Fruit fly (Drosophila melanogaster) whole organism, prepupa: ENCODE measurements around the gene Ost48.

ENCODE experiments used
- CG10631 ChIP-seq: fragments of 200-800 bp; sonication (Bioruptor generic); optimal IDR thresholded peaks from 2 replicates; lab custom pipeline; 2016; ENCODE audit warnings: missing biosample characterization, missing genetic modification characterization
- CG11762 ChIP-seq: fragments of 200-800 bp; sonication (Bioruptor generic); optimal IDR thresholded peaks from 3 replicates; lab custom pipeline; 2016; ENCODE audit warnings: missing biosample characterization, missing genetic modification characterization; ENCODE audit not compliant: insufficient read depth
- CG31627 ChIP-seq: fragments of 200-800 bp; sonication (Bioruptor generic); optimal IDR thresholded peaks from 3 replicates; lab custom pipeline; 2016; ENCODE audit warnings: missing biosample characterization, missing genetic modification characterization
- CG32006 ChIP-seq: fragments of 200-800 bp; sonication (Bioruptor generic); optimal IDR thresholded peaks from 3 replicates; lab custom pipeline; 2017; ENCODE audit warnings: missing biosample characterization, mild to moderate bottlenecking, missing genetic modification characterization
- CG3919 ChIP-seq: fragments of 200-800 bp; sonication (Bioruptor generic); optimal IDR thresholded peaks from 3 replicates; lab custom pipeline; 2016; ENCODE audit warnings: missing biosample characterization, missing genetic modification characterization
- CG6792 ChIP-seq: fragments of 200-800 bp; sonication (Bioruptor generic); optimal IDR thresholded peaks from 3 replicates; lab custom pipeline; 2016; ENCODE audit warnings: missing biosample characterization, missing genetic modification characterization
- CG6808 ChIP-seq: fragments of 200-800 bp; sonication (Bioruptor generic); optimal IDR thresholded peaks from 3 replicates; lab custom pipeline; 2017; ENCODE audit warnings: missing biosample characterization, missing genetic modification characterization, mild to moderate bottlenecking, moderate library complexity, missing genetic modification reagents
- CG8119 ChIP-seq: fragments of 200-800 bp; sonication (Bioruptor generic); IDR thresholded peaks from 3 replicates; pipeline ENCODE4 v1.3.6; 2022; ENCODE audit warnings: missing biosample characterization, missing genetic modification characterization
- CG8632 ChIP-seq: fragments of 200-800 bp; sonication (Bioruptor generic); optimal IDR thresholded peaks from 3 replicates; lab custom pipeline; 2016; ENCODE audit warnings: missing biosample characterization, missing genetic modification characterization
- CG9139 ChIP-seq: fragments of 200-800 bp; sonication (Bioruptor generic); optimal IDR thresholded peaks from 3 replicates; lab custom pipeline; 2017; ENCODE audit warnings: missing biosample characterization, mild to moderate bottlenecking, missing genetic modification characterization
- Eip78C ChIP-seq: fragments of 200-800 bp; sonication (Bioruptor generic); peaks from one replicate; lab custom pipeline; 2016; ENCODE audit warnings: missing biosample characterization, missing genetic modification characterization
- Ets21C ChIP-seq: fragments of 200-800 bp; sonication (Bioruptor generic); optimal IDR thresholded peaks from 3 replicates; lab custom pipeline; 2016; ENCODE audit warnings: missing biosample characterization, missing genetic modification characterization
- Ets96B ChIP-seq: fragments of 200-800 bp; optimal IDR thresholded peaks from 2 replicates; lab custom pipeline; 2019; ENCODE audit warnings: missing biosample characterization, mild to moderate bottlenecking, missing genetic modification characterization, moderate library complexity
- Gug ChIP-seq: fragments of 200-800 bp; sonication (Bioruptor generic); IDR thresholded peaks from 2 replicates; pipeline ENCODE4 v1.3.6; 2022; ENCODE audit warnings: missing biosample characterization, missing genetic modification characterization
- Hr38 ChIP-seq: sonication (Bioruptor generic); optimal IDR thresholded peaks from 2 replicates; lab custom pipeline; 2016; ENCODE audit warnings: missing biosample characterization, missing genetic modification characterization
- Met ChIP-seq: fragments of 200-800 bp; sonication (Bioruptor generic); optimal IDR thresholded peaks from 3 replicates; lab custom pipeline; 2016; ENCODE audit warnings: missing biosample characterization, missing genetic modification characterization
- OdsH ChIP-seq: fragments of 200-800 bp; sonication (Bioruptor generic); optimal IDR thresholded peaks from 3 replicates; lab custom pipeline; 2016; ENCODE audit warnings: missing biosample characterization, missing genetic modification characterization
- Sox102F ChIP-seq: fragments of 200-800 bp; sonication (Bioruptor generic); optimal IDR thresholded peaks from 2 replicates; lab custom pipeline; 2016; ENCODE audit warnings: missing biosample characterization, mild to moderate bottlenecking, missing genetic modification characterization
- Sox14 ChIP-seq: fragments of 200-800 bp; sonication (Bioruptor generic); optimal IDR thresholded peaks from 3 replicates; lab custom pipeline; 2016; ENCODE audit warnings: missing biosample characterization, missing genetic modification characterization
- acj6 ChIP-seq: fragments of 200-800 bp; sonication (Bioruptor generic); optimal IDR thresholded peaks from 3 replicates; lab custom pipeline; 2016; ENCODE audit warnings: missing biosample characterization, missing genetic modification characterization
- cyc ChIP-seq: fragments of 200-800 bp; sonication (Bioruptor generic); optimal IDR thresholded peaks from 3 replicates; lab custom pipeline; 2016; ENCODE audit warnings: missing biosample characterization, missing genetic modification characterization
- dsx ChIP-seq: fragments of 200-800 bp; optimal IDR thresholded peaks from 3 replicates; lab custom pipeline; 2019; ENCODE audit warnings: missing biosample characterization, mild to moderate bottlenecking, missing genetic modification characterization, moderate library complexity; ENCODE audit not compliant: poor library complexity, severe bottlenecking
- eg ChIP-seq: fragments of 200-800 bp; sonication (Bioruptor generic); IDR thresholded peaks from 3 replicates; pipeline ENCODE4 v1.3.6; 2022; ENCODE audit warnings: missing biosample characterization, missing genetic modification characterization
- fd59A ChIP-seq: fragments of 200-800 bp; sonication (Bioruptor generic); optimal IDR thresholded peaks from 2 replicates; lab custom pipeline; 2017; ENCODE audit warnings: missing biosample characterization, mild to moderate bottlenecking, missing genetic modification characterization, missing genetic modification reagents
- fd85E ChIP-seq: fragments of 200-800 bp; sonication (Bioruptor generic); optimal IDR thresholded peaks from 3 replicates; lab custom pipeline; 2016; ENCODE audit warnings: missing biosample characterization, missing genetic modification characterization
- lz ChIP-seq: fragments of 200-800 bp; sonication (Bioruptor generic); optimal IDR thresholded peaks from 3 replicates; lab custom pipeline; 2016; ENCODE audit warnings: missing biosample characterization, missing genetic modification characterization
- salr ChIP-seq, 2 experiments: fragments of 200-800 bp; sonication (Bioruptor generic); optimal IDR thresholded peaks; 3 replicates each; lab custom pipeline; 2016 to 2018; ENCODE audit warnings: missing biosample characterization in 2 of 2, missing genetic modification characterization in 2 of 2, mild to moderate bottlenecking in 1 of 2
- ss ChIP-seq, 2 experiments: fragments of 200-800 bp; sonication (Bioruptor generic); optimal IDR thresholded peaks; 2 replicates in 1 of 2; 3 replicates in 1 of 2; lab custom pipeline; 2017 to 2018; ENCODE audit warnings: mild to moderate bottlenecking in 2 of 2, missing biosample characterization in 2 of 2, missing genetic modification characterization in 2 of 2, moderate library complexity in 1 of 2
- svp ChIP-seq: fragments of 200-800 bp; sonication (Bioruptor generic); peaks from one replicate; lab custom pipeline; 2016; ENCODE audit warnings: missing biosample characterization, missing genetic modification characterization
- topi ChIP-seq: fragments of 200-800 bp; sonication (Bioruptor generic); optimal IDR thresholded peaks from 3 replicates; lab custom pipeline; 2016; ENCODE audit warnings: missing biosample characterization, missing genetic modification characterization

Gene Ost48

dm6 chrX:9134922-9135453, 23.3 kb downstream of the Ost48 start, which contains the start of gene fend (continued):
- TF ChIP-seq CG9139 (GFP tag; lab: Kevin White, UChicago) (no peak), Ets21C (no peak), Eip78C (GFP tag; lab: Kevin White, UChicago) (peak; percentile 86), fd59A (no peak), Gug (GFP tag; lab: Robert Waterston, UW) (no peak), salr (GFP tag; optimal IDR thresholded peaks at IDR 0.05; lab: Kevin White, UChicago) (peak in 1 of 2 experiments; percentile 11), CG31627 (GFP tag; lab: Kevin White, UChicago) (no peak), CG8632 (GFP tag; lab: Kevin White, UChicago) (no peak)

DNA sequence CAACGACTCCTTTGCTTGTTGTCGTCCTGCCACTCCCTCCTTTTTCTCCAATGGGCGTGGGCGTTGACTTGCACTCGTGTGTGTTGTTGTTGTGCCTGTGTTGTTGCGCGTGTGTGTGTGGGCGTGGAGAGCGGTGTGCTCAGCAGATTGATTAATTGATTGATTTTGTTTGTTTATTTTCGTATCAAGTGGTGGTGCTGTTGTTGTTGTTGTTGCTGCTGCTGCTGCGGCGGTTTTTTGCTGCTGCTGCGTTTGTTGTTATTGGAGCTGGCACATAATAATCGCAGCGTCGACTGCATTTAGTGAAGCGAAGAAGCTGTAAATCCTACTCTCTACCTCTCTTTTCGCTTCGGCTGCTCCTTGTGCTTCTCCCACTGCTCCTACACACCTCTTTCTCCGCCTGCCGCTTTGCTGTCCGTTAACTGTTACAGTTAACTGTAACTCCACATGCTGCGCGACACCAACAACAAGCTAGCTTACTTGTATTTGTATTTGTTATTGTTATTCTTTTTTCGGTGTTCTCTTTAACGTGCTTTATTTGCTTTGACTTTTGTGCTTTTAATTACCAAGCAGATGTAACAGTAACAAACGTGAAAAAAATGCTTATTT, 24.0 kb downstream of the Ost48 start:
- TF ChIP-seq ss (GFP tag; optimal IDR thresholded peaks at IDR 0.05; lab: Kevin White, UChicago) (peak; percentile 35 to 70), CG6808 (GFP tag; lab: Kevin White, UChicago) (peak; percentile 35), CG8119 (GFP tag; lab: Robert Waterston, UW) (0 out of 3 replicates have a peak, but pooled peaks have one; percentile 32), Met (GFP tag; lab: Kevin White, UChicago) (no peak), dsx (GFP tag; lab: Kevin White, UChicago) (peak; percentile 28), svp (GFP tag; lab: Kevin White, UChicago) (peak; percentile 78), eg (GFP tag; lab: Robert Waterston, UW) (peak; percentile 34; the same call in 1 of the 3 replicates), Ets96B (tag; lab: Kevin White, UChicago) (no peak), lz (GFP tag; lab: Kevin White, UChicago) (no peak)

DNA sequence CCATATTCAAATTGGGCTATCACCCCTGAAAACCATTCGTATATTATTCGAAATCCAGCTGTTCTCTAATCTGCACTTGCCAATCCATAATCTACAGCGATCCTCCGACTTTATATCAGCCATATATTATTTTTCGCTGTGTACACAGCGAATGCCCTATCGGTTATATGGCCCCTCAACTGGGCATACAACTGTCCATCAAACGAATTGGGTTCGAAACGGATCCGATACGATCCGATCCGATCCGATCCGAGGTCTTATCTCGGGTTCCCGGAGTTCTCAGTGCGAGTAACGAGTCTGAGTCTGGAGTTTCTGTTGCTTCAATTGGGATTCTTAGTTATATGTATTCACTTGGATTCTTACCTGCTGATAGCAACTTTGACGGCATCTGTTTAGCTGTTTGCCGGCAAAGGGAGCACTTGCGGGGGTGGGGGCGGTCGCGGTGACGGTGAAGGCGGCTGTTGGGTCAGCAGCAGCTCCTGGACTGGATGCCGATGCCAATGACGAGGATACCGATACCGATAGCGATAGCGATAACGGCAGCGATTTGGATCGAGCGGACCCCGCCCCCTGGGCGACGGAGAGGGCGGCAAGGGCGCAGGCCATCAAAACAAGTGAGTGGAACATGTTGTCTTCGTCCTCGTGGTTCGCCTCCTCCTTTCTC, 24.6 kb downstream of the Ost48 start:
- TF ChIP-seq Sox14 (no peak), svp (GFP tag; lab: Kevin White, UChicago) (peak; percentile 86), Ets21C (no peak)

DNA sequence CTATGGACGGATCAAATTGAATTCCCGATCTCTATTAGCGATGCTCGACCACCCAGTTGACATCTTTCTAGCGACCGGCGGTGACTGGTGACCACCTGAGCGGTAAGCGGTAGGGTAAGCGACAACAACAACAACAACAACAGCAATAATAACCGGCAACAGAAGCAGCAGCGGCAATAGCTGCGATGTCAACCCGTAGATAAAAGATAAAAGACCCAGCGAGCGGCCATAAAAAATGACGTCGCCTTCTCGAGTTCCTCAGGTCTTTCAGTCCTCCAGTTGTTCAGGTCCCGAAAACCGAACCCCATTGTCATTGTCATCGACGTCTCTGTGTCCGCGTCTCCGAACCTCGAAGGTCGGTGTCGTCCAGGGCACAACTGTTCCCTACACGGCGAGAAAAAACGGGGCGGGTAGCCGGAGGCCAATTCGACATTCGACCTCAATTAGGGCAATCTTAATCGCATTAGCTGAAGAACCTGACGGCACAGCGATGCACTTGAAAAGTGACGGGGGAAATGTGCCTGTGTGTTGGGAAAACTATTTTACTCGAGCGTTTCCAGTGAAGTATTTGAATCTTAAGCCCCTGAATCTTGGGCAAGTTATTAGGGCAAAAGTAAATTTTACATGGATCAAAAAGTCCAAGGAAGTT, 25.6 kb downstream of the Ost48 start:
- TF ChIP-seq dsx (GFP tag; lab: Kevin White, UChicago) (no peak), Gug (GFP tag; lab: Robert Waterston, UW) (no peak), CG6808 (GFP tag; lab: Kevin White, UChicago) (no peak), CG11762 (GFP tag; lab: Kevin White, UChicago) (no peak), topi (GFP tag; lab: Kevin White, UChicago) (no peak), Eip78C (GFP tag; lab: Kevin White, UChicago) (no peak), OdsH (GFP tag; lab: Kevin White, UChicago) (no peak), Met (GFP tag; lab: Kevin White, UChicago) (no peak), cyc (no peak), fd85E (GFP tag; lab: Kevin White, UChicago) (no peak), CG10631 (GFP tag; lab: Kevin White, UChicago) (no peak), CG9139 (GFP tag; lab: Kevin White, UChicago) (no peak), Hr38 (GFP tag; lab: Kevin White, UChicago) (no peak), Sox102F (no peak), CG6792 (GFP tag; lab: Kevin White, UChicago) (no peak), fd59A (no peak), svp (GFP tag; lab: Kevin White, UChicago) (no peak), CG32006 (GFP tag; lab: Kevin White, UChicago) (no peak), acj6 (no peak), CG3919 (no peak)
